Fruit fly (Drosophila melanogaster) S2 (cell line): ENCODE results near the gene CG12605.

Experiments
- CG8478 ChIP-seq: fragments of >200 bp; optimal IDR thresholded peaks from 2 replicates; lab custom pipeline; 2018
- CTCF ChIP-seq, 2 experiments: fragments of >200 bp; optimal IDR thresholded peaks; 2 replicates each; lab custom pipeline; 2018

The CG12605 gene

dm6 chr3L:3964671-3965070 lies at the start of gene CG12605:
TSS of gene CG12605 (minus strand) at chr3L:3964771.
- TF ChIP-seq CTCF (optimal IDR thresholded peaks at IDR 0.05; lab: Kevin White, UChicago): no peak
- TF ChIP-seq CG8478: no peak

- no peak for TF ChIP-seq CTCF (optimal IDR thresholded peaks at IDR 0.05; lab: Kevin White, UChicago)
- no peak for TF ChIP-seq CG8478
Observed at dm6 chr3L:4014349-4014748, 49.8 kb upstream of the CG12605 start.

dm6 chr3L:4010122-4010521 lies 45.6 kb upstream of the CG12605 start:
- TF ChIP-seq CG8478 (no peak), CTCF (optimal IDR thresholded peaks at IDR 0.05; lab: Kevin White, UChicago) (no peak)

dm6 chr3L:4007256-4007655 lies 42.7 kb upstream of the CG12605 start:
- TF ChIP-seq CG8478 (no peak), CTCF (optimal IDR thresholded peaks at IDR 0.05; lab: Kevin White, UChicago) (no peak)

- TF ChIP-seq CG8478 (no peak), CTCF (optimal IDR thresholded peaks at IDR 0.05; lab: Kevin White, UChicago) (no peak)
Observed at dm6 chr3L:4003316-4003715, 38.7 kb upstream of the CG12605 start, which contains the start of gene CG14985. TSS of gene CG14985 (plus strand) at chr3L:4003474.

- TF ChIP-seq CTCF (optimal IDR thresholded peaks at IDR 0.05; lab: Kevin White, UChicago): no peak
- no peak for TF ChIP-seq CG8478
Observed at dm6 chr3L:4001500-4001899, 36.9 kb upstream of the CG12605 start.

- no peak for TF ChIP-seq CTCF (optimal IDR thresholded peaks at IDR 0.05; lab: Kevin White, UChicago)
- no peak for TF ChIP-seq CG8478
Observed at dm6 chr3L:4000711-4001110, 36.1 kb upstream of the CG12605 start.

dm6 chr3L:3995554-3995953 lies 31.0 kb upstream of the CG12605 start:
- no peak for TF ChIP-seq CG8478
- TF ChIP-seq CTCF (optimal IDR thresholded peaks at IDR 0.05; lab: Kevin White, UChicago): no peak

dm6 chr3L:3983466-3983946 lies 18.9 kb upstream of the CG12605 start, which contains the start of gene scrt:
TSS of gene scrt (plus strand) at chr3L:3983896.
- TF ChIP-seq CG8478 (no peak), CTCF (optimal IDR thresholded peaks at IDR 0.05; lab: Kevin White, UChicago) (no peak)

dm6 chr3L:3980027-3980426 lies 15.5 kb upstream of the CG12605 start:
- TF ChIP-seq CTCF (optimal IDR thresholded peaks at IDR 0.05; lab: Kevin White, UChicago): no peak
- no peak for TF ChIP-seq CG8478

- TF ChIP-seq CTCF (optimal IDR thresholded peaks at IDR 0.05; lab: Kevin White, UChicago) (no peak), CG8478 (no peak)
Observed at dm6 chr3L:3978762-3979516, 14.4 kb upstream of the CG12605 start.

- TF ChIP-seq CTCF (optimal IDR thresholded peaks at IDR 0.05; lab: Kevin White, UChicago): no peak
- no peak for TF ChIP-seq CG8478
Observed at dm6 chr3L:3977622-3978355, 13.2 kb upstream of the CG12605 start.

- no peak for TF ChIP-seq CG8478
- no peak for TF ChIP-seq CTCF (optimal IDR thresholded peaks at IDR 0.05; lab: Kevin White, UChicago)
Observed at dm6 chr3L:3976438-3976837, 11.9 kb upstream of the CG12605 start.

- TF ChIP-seq CTCF (optimal IDR thresholded peaks at IDR 0.05; lab: Kevin White, UChicago) (no peak), CG8478 (no peak)
Observed at dm6 chr3L:3972599-3972998, 8.0 kb upstream of the CG12605 start, which contains the start of gene CG43915. TSS of gene CG43915 (plus strand) at chr3L:3972899.

- TF ChIP-seq CG8478 (no peak), CTCF (optimal IDR thresholded peaks at IDR 0.05; lab: Kevin White, UChicago) (no peak)
Observed at dm6 chr3L:3970372-3971031, 5.9 kb upstream of the CG12605 start.

- TF ChIP-seq CG8478 (no peak), CTCF (optimal IDR thresholded peaks at IDR 0.05; lab: Kevin White, UChicago) (no peak)
Observed at dm6 chr3L:3965102-3965501, 531 bp upstream of the CG12605 start.
